6 worm cellular contexts compared by ENCODE assay signal in the genomic region with DNA sequence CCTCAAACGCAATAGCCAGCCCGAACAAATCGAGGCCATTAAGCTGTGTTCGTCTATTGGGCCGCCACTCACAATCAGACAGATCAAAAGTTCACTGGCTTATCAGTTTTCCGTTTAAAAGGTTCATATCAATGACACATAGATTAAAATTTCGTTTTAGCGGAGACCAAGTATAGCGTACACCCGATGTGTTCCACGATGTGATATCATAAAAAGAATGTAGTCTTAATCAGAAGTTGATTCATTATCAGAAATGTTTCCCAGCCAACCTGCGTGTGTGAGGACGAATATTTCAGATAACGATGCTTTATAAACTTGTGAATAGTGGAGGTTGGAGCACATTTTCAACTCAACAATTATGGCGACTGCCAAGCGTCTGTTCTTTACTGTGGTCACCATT.
A peak's percentile ranks its signal among the peaks of the same experiment; 100 is the strongest.
TF ChIP-seq lines count a peak whose summit lies in the region.

clc-13 (plus strand) TSS at position 359 of the 400 bp plus-strand sequence.

TF ChIP-seq in whole organism, L1 larva, 84 proteins besides CTCF, POLR2A, EP300 and RAD21:
- TF ChIP-seq elt-2 (tag; optimal IDR thresholded peaks at IDR 0.05; lab: Kevin White, UChicago) (peak; percentile 98), unc-98 (GFP tag; IDR thresholded peaks at IDR 0.05; lab: Robert Waterston, UW) (no peak), nhr-20 (tag; optimal IDR thresholded peaks at IDR 0.05; lab: Kevin White, UChicago) (peak; percentile 75), unc-130 (tag; optimal IDR thresholded peaks at IDR 0.05; lab: Kevin White, UChicago) (no peak), isw-1 (GFP tag; IDR thresholded peaks at IDR 0.05; lab: Robert Waterston, UW) (no peak), efl-1 (optimal IDR thresholded peaks at IDR 0.05; lab: Kevin White, UChicago) (no peak), efl-1 (GFP tag; optimal IDR thresholded peaks at IDR 0.05 in 1 of 2; lab: Kevin White, UChicago) (peak in 1 of 2 experiments; percentile 42), sox-4 (tag; optimal IDR thresholded peaks at IDR 0.05; lab: Kevin White, UChicago) (no peak), egl-13 (tag; optimal IDR thresholded peaks at IDR 0.05; lab: Kevin White, UChicago) (no peak), efl-3 (GFP tag; optimal IDR thresholded peaks at IDR 0.05; lab: Kevin White, UChicago) (no peak), ceh-90 (tag; optimal IDR thresholded peaks at IDR 0.05; lab: Kevin White, UChicago) (no peak), jun-1 (tag; optimal IDR thresholded peaks at IDR 0.05; lab: Kevin White, UChicago) (peak; percentile 57)
TF ChIP-seq in whole organism, L1 larva: peak in this region for 4.

TF ChIP-seq in whole organism, L2 larva, 48 proteins besides CTCF, POLR2A, EP300 and RAD21:
- TF ChIP-seq gmeb-1 (tag; optimal IDR thresholded peaks at IDR 0.05; lab: Kevin White, UChicago) (peak; percentile 5), fos-1 (tag; optimal IDR thresholded peaks at IDR 0.05; lab: Kevin White, UChicago) (peak; percentile 81), ztf-1 (GFP tag; conservative IDR thresholded peaks at IDR 0.05; lab: Robert Waterston, UW) (no peak), peb-1 (tag; optimal IDR thresholded peaks at IDR 0.05; lab: Kevin White, UChicago) (no peak), sma-9 (GFP tag; optimal IDR thresholded peaks at IDR 0.05; lab: Kevin White, UChicago) (peak; percentile 80), sma-9 (tag; optimal IDR thresholded peaks at IDR 0.05; lab: Kevin White, UChicago) (no peak), elt-3 (tag; optimal IDR thresholded peaks at IDR 0.05; lab: Kevin White, UChicago) (no peak)
TF ChIP-seq in whole organism, L2 larva: peak in this region for 3.

TF ChIP-seq in whole organism, L3 larva, 47 proteins besides CTCF, POLR2A, EP300 and RAD21 (continues in another document):
- TF ChIP-seq nhr-28 (tag; optimal IDR thresholded peaks at IDR 0.05; lab: Kevin White, UChicago) = no peak
- TF ChIP-seq snpc-4 (tag; optimal IDR thresholded peaks at IDR 0.05; lab: Kevin White, UChicago) = no peak
- no peak for TF ChIP-seq nhr-76 (tag; optimal IDR thresholded peaks at IDR 0.05; lab: Kevin White, UChicago)
- no peak for TF ChIP-seq elt-1 (tag; optimal IDR thresholded peaks at IDR 0.05; lab: Kevin White, UChicago)
- no peak for TF ChIP-seq nhr-237 (tag; optimal IDR thresholded peaks at IDR 0.05; lab: Kevin White, UChicago)
- TF ChIP-seq nhr-25 (tag; optimal IDR thresholded peaks at IDR 0.05; lab: Kevin White, UChicago) = no peak
- peak; percentile 95 for TF ChIP-seq elt-2 (tag; optimal IDR thresholded peaks at IDR 0.05; lab: Kevin White, UChicago)
- no peak for TF ChIP-seq nhr-67 (tag; optimal IDR thresholded peaks at IDR 0.05; lab: Kevin White, UChicago)
- TF ChIP-seq hmg-11 (tag; optimal IDR thresholded peaks at IDR 0.05; lab: Kevin White, UChicago) = no peak
- TF ChIP-seq mml-1 (tag; optimal IDR thresholded peaks at IDR 0.05; lab: Kevin White, UChicago) = no peak
- no peak for TF ChIP-seq R02D3.7 (tag; optimal IDR thresholded peaks at IDR 0.05; lab: Kevin White, UChicago)
- TF ChIP-seq lin-39 (tag; optimal IDR thresholded peaks at IDR 0.05; lab: Kevin White, UChicago) = no peak
- TF ChIP-seq pqm-1 (tag; optimal IDR thresholded peaks at IDR 0.05; lab: Kevin White, UChicago) = peak; percentile 74
- no peak for TF ChIP-seq skn-1 (tag; optimal IDR thresholded peaks at IDR 0.05; lab: Kevin White, UChicago)
- peak; percentile 4 for TF ChIP-seq jun-1 (tag; optimal IDR thresholded peaks at IDR 0.05; lab: Kevin White, UChicago)
- TF ChIP-seq nhr-43 (tag; optimal IDR thresholded peaks at IDR 0.05; lab: Kevin White, UChicago; ENCODE audit: poor library complexity, severe bottlenecking) = no peak
- TF ChIP-seq unc-62 (GFP tag; optimal IDR thresholded peaks at IDR 0.05; lab: Kevin White, UChicago) = no peak
- no peak for TF ChIP-seq ama-1 (optimal IDR thresholded peaks at IDR 0.05; lab: Kevin White, UChicago)

TF ChIP-seq in whole organism, L4 larva, 104 proteins besides CTCF, POLR2A, EP300 and RAD21:
- peak; percentile 22 for TF ChIP-seq hlh-11 (tag; optimal IDR thresholded peaks at IDR 0.05; lab: Kevin White, UChicago)
- TF ChIP-seq unc-62 (GFP tag; optimal IDR thresholded peaks at IDR 0.05 in 1 of 2; lab: Kevin White, UChicago) = peak in 1 of 2 experiments; percentile 11
- no peak for TF ChIP-seq unc-62 (tag; optimal IDR thresholded peaks at IDR 0.05; lab: Kevin White, UChicago)
- peak; percentile 44 for TF ChIP-seq nhr-28 (tag; optimal IDR thresholded peaks at IDR 0.05; lab: Kevin White, UChicago)
- peak; percentile 79 for TF ChIP-seq dmd-6 (GFP tag; IDR thresholded peaks at IDR 0.05; lab: Robert Waterston, UW)
- TF ChIP-seq aha-1 (tag; lab: Kevin White, UChicago) = peak; percentile 22
- no peak for TF ChIP-seq ceh-62 (tag; optimal IDR thresholded peaks at IDR 0.05; lab: Kevin White, UChicago)
- no peak for TF ChIP-seq lin-15B (tag; optimal IDR thresholded peaks at IDR 0.05; lab: Kevin White, UChicago)
- peak; percentile 21 for TF ChIP-seq pqm-1 (tag; optimal IDR thresholded peaks at IDR 0.05; lab: Kevin White, UChicago)

TF ChIP-seq in whole organism, late embryonic, 69 proteins besides CTCF, POLR2A, EP300 and RAD21:
- TF ChIP-seq elt-2 (tag; optimal IDR thresholded peaks at IDR 0.05; lab: Kevin White, UChicago) (peak; percentile 89), eyg-1 (tag; optimal IDR thresholded peaks at IDR 0.05; lab: Kevin White, UChicago) (no peak)

TF ChIP-seq in whole organism, young adult, 124 proteins besides CTCF, POLR2A, EP300 and RAD21:
- TF ChIP-seq nhr-80 (tag; optimal IDR thresholded peaks at IDR 0.05; lab: Kevin White, UChicago) (peak; percentile 44), ceh-27 (GFP tag; optimal IDR thresholded peaks at IDR 0.05; lab: Kevin White, UChicago) (no peak), ets-4 (GFP tag; optimal IDR thresholded peaks at IDR 0.05; lab: Kevin White, UChicago) (peak; percentile 20), dox-1 (GFP tag; IDR thresholded peaks at IDR 0.05; lab: Robert Waterston, UW) (0 out of 2 replicates have a peak, but pooled peaks have one; percentile 28)
